Fruit fly (Drosophila melanogaster) whole organism, adult: ENCODE data around the gene CG5276.
A peak's percentile ranks its signal among the peaks of the same experiment; 100 is the strongest.

Source experiments
- CG11617 ChIP-seq: fragments of 200-800 bp; sonication (Bioruptor generic); optimal IDR thresholded peaks from 2 replicates; lab custom pipeline; 2017; ENCODE audit warnings: mild to moderate bottlenecking, missing biosample characterization, missing genetic modification reagents, missing genetic modification characterization
- CG12768 ChIP-seq: fragments of 200-800 bp; sonication (Bioruptor generic); optimal IDR thresholded peaks from 2 replicates; lab custom pipeline; 2017; ENCODE audit warnings: missing biosample characterization, missing genetic modification characterization, mild to moderate bottlenecking, moderate library complexity, missing genetic modification reagents
- CG14711 ChIP-seq: fragments of 200-800 bp; sonication (Bioruptor generic); optimal IDR thresholded peaks from 2 replicates; lab custom pipeline; 2018; ENCODE audit warnings: missing biosample characterization, mild to moderate bottlenecking, missing genetic modification characterization, moderate library complexity
- CG1620 ChIP-seq: fragments of 200-800 bp; sonication (Bioruptor generic); optimal IDR thresholded peaks from 2 replicates; lab custom pipeline; 2016; ENCODE audit warnings: missing biosample characterization, missing genetic modification characterization
- CG33017 ChIP-seq: fragments of 200-800 bp; sonication (Bioruptor generic); optimal IDR thresholded peaks from 2 replicates; lab custom pipeline; 2018; ENCODE audit warnings: missing biosample characterization, mild to moderate bottlenecking, missing genetic modification characterization, moderate library complexity
- CG5204 ChIP-seq: fragments of 200-800 bp; sonication (Bioruptor generic); optimal IDR thresholded peaks from 2 replicates; lab custom pipeline; 2016; ENCODE audit warnings: missing biosample characterization, missing genetic modification characterization
- CG7045 ChIP-seq: fragments of 200-800 bp; sonication (Bioruptor generic); optimal IDR thresholded peaks from 2 replicates; lab custom pipeline; 2017; ENCODE audit warnings: missing biosample characterization, mild to moderate bottlenecking, missing genetic modification characterization
- CG7101 ChIP-seq: fragments of 200-800 bp; sonication (Bioruptor generic); optimal IDR thresholded peaks from 2 replicates; lab custom pipeline; 2018; ENCODE audit warnings: missing biosample characterization, mild to moderate bottlenecking, missing genetic modification characterization, moderate library complexity
- Clk ChIP-seq: fragments of 200-800 bp; sonication (Bioruptor generic); optimal IDR thresholded peaks from 2 replicates; lab custom pipeline; 2017; ENCODE audit warnings: missing biosample characterization, missing genetic modification characterization
- Crg-1 ChIP-seq: fragments of 200-800 bp; sonication (Bioruptor generic); optimal IDR thresholded peaks from 2 replicates; lab custom pipeline; 2016; ENCODE audit warnings: missing biosample characterization, missing genetic modification characterization
- Hr96 ChIP-seq: fragments of 200-800 bp; sonication (Bioruptor generic); optimal IDR thresholded peaks from 2 replicates; lab custom pipeline; 2016; ENCODE audit warnings: missing biosample characterization, missing genetic modification characterization
- Mnt ChIP-seq: fragments of 200-800 bp; sonication (Bioruptor generic); optimal IDR thresholded peaks from 2 replicates; lab custom pipeline; 2016; ENCODE audit warnings: missing biosample characterization, mild to moderate bottlenecking, missing genetic modification characterization
- bab1 ChIP-seq: fragments of 200-800 bp; sonication (Bioruptor generic); optimal IDR thresholded peaks from 3 replicates; lab custom pipeline; 2019; ENCODE audit warnings: missing biosample characterization, mild to moderate bottlenecking, missing genetic modification characterization, moderate library complexity
- cic ChIP-seq: fragments of 200-800 bp; sonication (Bioruptor generic); optimal IDR thresholded peaks from 2 replicates; lab custom pipeline; 2017; ENCODE audit warnings: missing biosample characterization, mild to moderate bottlenecking, missing genetic modification characterization, moderate library complexity
- cnc ChIP-seq, 2 experiments: fragments of >200 bp; optimal IDR thresholded peaks; 2 replicates each; lab custom pipeline; 2017
- kay ChIP-seq: fragments of 200-800 bp; sonication (Bioruptor generic); peaks from one replicate; lab custom pipeline; 2016; ENCODE audit warnings: missing biosample characterization, missing genetic modification characterization, borderline replicate concordance
- ovo ChIP-seq: fragments of 200-800 bp; sonication (Bioruptor generic); optimal IDR thresholded peaks from 2 replicates; lab custom pipeline; 2016; ENCODE audit warnings: missing biosample characterization, missing genetic modification characterization
- pad ChIP-seq: fragments of 200-800 bp; sonication (Bioruptor generic); optimal IDR thresholded peaks from 3 replicates; lab custom pipeline; 2017; ENCODE audit warnings: missing biosample characterization, missing genetic modification characterization, mild to moderate bottlenecking, moderate library complexity, missing genetic modification reagents
- tj ChIP-seq: fragments of 200-800 bp; sonication (Bioruptor generic); optimal IDR thresholded peaks from 3 replicates; lab custom pipeline; 2017; ENCODE audit warnings: missing biosample characterization, mild to moderate bottlenecking, missing genetic modification characterization, moderate library complexity
- toe ChIP-seq: fragments of 200-800 bp; sonication (Bioruptor generic); optimal IDR thresholded peaks from 2 replicates; lab custom pipeline; 2016; ENCODE audit warnings: missing biosample characterization, missing genetic modification characterization

The CG5276 gene

DNA sequence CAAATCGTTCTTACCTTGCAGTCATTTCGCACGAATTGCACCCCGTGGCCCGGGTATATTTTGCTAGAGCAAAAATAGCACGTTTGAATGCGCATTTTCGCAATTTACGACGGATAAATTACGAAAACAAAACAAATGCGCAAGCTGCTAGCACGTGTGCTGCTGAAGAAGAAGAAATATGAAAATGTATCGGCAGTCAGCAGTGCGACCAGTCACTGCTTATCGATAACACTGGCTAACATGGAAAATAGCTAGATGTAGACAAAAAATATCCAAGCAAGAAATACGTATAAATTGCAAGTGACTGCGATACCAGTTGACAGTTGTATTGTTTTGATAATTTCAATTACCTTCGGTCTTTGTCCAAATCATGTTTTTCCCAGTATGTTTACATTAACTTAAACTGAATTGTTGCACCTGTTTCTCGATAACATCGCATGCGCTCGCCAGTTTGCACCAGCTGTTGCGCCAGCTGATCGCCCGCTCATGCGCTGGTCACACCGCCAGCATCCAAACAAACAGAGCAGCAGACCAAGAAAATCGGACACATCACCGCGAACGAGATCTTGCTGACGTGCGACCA lies at the start of gene CG5276, which contains the start of gene RpL24-like:
CG5276 (plus strand) TSS at position 344 of the 583 bp plus-strand sequence.
RpL24-like (minus strand) TSS at position 188 of the 583 bp plus-strand sequence.
- peak; percentile 99 for TF ChIP-seq Mnt (GFP tag; lab: Kevin White, UChicago)
- TF ChIP-seq tj (GFP tag; lab: Kevin White, UChicago), result peak; percentile 11
- no peak for TF ChIP-seq CG5204 (GFP tag; lab: Kevin White, UChicago)
- TF ChIP-seq cnc (optimal IDR thresholded peaks at IDR 0.05; lab: Kevin White, UChicago), result no peak
- TF ChIP-seq ovo (GFP tag; lab: Kevin White, UChicago), result no peak
- TF ChIP-seq toe, result no peak
- TF ChIP-seq CG11617 (GFP tag; lab: Kevin White, UChicago), result peak; percentile 69
- TF ChIP-seq CG33017 (tag; lab: Kevin White, UChicago), result no peak
- peak; percentile 36 for TF ChIP-seq bab1

DNA sequence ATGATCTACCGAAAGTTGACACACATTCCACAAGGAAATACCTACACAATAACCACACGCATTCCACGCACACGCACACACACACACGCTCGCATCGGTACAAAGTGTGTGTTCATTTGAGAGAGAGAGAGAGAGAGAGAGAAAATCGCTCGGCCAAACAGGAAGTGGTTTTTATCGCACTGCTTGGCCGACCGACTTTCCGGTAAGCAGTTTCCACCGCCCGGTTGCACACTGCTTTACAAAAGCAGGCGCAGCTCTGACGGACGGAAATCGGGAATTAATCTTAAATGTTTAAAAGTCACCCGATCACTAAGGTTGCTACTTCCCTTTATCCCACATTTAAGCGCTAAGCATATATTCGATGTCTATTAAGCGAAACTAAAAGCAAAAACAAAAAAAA lies 38.7 kb upstream of the CG5276 start:
- no peak for TF ChIP-seq CG7045
- no peak for TF ChIP-seq Mnt (GFP tag; lab: Kevin White, UChicago)
- no peak for TF ChIP-seq CG14711
- no peak for TF ChIP-seq kay (GFP tag; lab: Kevin White, UChicago)
- TF ChIP-seq CG5204 (GFP tag; lab: Kevin White, UChicago), result no peak
- no peak for TF ChIP-seq cnc (optimal IDR thresholded peaks at IDR 0.05; lab: Kevin White, UChicago)
- no peak for TF ChIP-seq bab1
- no peak for TF ChIP-seq CG7101
- TF ChIP-seq tj (GFP tag; lab: Kevin White, UChicago), result no peak
- no peak for TF ChIP-seq cic (GFP tag; lab: Kevin White, UChicago)
- no peak for TF ChIP-seq Hr96 (GFP tag; lab: Kevin White, UChicago)
- TF ChIP-seq CG33017 (tag; lab: Kevin White, UChicago), result no peak
- TF ChIP-seq CG1620 (GFP tag; lab: Kevin White, UChicago), result no peak
- TF ChIP-seq ovo (GFP tag; lab: Kevin White, UChicago), result no peak
- no peak for TF ChIP-seq pad (GFP tag; lab: Kevin White, UChicago)
- TF ChIP-seq CG11617 (GFP tag; lab: Kevin White, UChicago), result no peak
- TF ChIP-seq Crg-1 (GFP tag; lab: Kevin White, UChicago), result no peak
- no peak for TF ChIP-seq Clk
- no peak for TF ChIP-seq CG12768 (GFP tag; lab: Kevin White, UChicago)
- TF ChIP-seq toe, result no peak

DNA sequence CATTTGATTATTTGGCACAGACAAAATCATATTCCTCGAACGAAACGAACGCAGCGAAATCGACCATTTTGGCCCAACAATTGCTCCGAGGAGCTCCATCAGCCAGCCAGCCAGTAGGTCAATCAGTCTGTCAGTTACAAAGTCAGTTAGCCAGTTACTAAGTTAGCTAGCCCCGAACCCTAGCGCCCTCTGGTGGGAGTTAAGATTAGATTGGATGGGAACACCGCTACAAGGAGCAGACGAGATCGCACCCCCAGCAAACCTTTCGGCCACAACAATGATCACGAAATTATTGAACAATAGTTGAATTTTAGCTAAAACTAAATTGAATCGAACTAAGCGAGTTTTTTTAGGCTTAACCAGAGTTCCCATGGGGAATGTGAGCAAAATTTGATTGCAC lies 37.6 kb upstream of the CG5276 start:
- TF ChIP-seq pad (GFP tag; lab: Kevin White, UChicago) (no peak), cnc (optimal IDR thresholded peaks at IDR 0.05; lab: Kevin White, UChicago) (no peak), Hr96 (GFP tag; lab: Kevin White, UChicago) (no peak)

DNA sequence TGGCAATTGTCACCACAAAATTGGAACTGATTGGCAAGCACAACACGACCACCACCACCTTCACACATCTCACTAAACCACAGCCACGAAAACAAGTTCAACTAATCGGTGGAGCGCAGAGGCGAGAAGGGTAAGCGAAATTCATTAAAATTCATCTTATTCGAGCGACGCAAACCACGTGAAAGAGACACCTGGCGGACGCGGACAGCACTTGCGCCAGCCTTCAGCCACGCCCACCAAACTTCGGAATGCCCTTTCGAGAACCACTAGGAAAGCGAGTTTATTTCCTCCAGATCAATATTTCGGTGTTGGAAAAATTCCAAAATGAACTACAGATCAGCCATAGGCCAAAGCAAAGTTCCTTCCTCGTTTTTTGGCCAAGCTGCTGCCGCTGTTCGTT lies 36.0 kb upstream of the CG5276 start:
- TF ChIP-seq Mnt (GFP tag; lab: Kevin White, UChicago) (no peak), CG12768 (GFP tag; lab: Kevin White, UChicago) (no peak), CG5204 (GFP tag; lab: Kevin White, UChicago) (no peak), CG14711 (no peak), bab1 (no peak), CG7045 (no peak)

DNA sequence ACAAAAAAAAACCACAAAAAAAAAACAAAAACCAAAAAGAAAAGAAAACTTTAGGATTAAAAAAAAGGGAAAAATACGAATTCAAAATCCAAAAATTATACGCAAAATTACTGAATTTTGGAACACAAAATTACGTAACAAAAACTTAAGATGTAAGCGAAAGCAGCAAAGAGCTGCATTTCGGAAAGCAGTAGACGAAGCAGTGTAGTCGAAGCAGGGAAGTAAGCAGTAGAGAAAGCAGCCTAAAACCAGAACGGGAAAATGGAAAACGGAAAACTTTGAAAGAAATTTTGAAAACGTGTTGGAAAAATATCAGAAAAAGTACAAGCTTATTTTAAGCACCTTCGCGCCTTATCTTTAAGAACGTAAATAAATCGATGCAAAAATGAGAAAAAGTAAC lies 28.6 kb upstream of the CG5276 start:
- TF ChIP-seq kay (GFP tag; lab: Kevin White, UChicago) (no peak), Hr96 (GFP tag; lab: Kevin White, UChicago) (no peak), ovo (GFP tag; lab: Kevin White, UChicago) (no peak), cnc (optimal IDR thresholded peaks at IDR 0.05; lab: Kevin White, UChicago) (no peak), CG33017 (tag; lab: Kevin White, UChicago) (no peak), bab1 (no peak), CG14711 (no peak), pad (GFP tag; lab: Kevin White, UChicago) (no peak), toe (no peak)

DNA sequence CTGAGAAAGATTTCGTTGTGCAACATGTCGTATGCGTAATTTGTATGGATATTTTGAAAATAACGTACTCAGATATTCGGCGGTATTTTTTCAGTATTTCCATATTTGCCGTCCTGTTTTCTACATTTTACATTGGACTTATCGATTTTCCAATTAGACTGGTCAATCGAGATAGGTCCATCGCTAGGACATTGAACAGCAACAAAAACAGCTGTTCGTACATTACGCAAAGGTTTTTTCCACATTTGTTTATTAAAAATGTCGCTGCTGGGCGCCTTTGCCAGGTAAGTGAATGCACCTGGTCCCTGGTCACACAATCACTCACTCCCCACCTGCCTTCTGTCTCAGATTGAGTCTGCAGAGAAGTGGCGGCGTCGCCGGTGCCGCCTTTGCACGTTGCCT lies 23.8 kb upstream of the CG5276 start, which contains the start of gene mRpL40:
mRpL40 (plus strand) TSS at position 186 of the 402 bp plus-strand sequence.
- TF ChIP-seq CG33017 (tag; lab: Kevin White, UChicago), result no peak
- no peak for TF ChIP-seq toe
- peak; percentile 48 for TF ChIP-seq bab1

DNA sequence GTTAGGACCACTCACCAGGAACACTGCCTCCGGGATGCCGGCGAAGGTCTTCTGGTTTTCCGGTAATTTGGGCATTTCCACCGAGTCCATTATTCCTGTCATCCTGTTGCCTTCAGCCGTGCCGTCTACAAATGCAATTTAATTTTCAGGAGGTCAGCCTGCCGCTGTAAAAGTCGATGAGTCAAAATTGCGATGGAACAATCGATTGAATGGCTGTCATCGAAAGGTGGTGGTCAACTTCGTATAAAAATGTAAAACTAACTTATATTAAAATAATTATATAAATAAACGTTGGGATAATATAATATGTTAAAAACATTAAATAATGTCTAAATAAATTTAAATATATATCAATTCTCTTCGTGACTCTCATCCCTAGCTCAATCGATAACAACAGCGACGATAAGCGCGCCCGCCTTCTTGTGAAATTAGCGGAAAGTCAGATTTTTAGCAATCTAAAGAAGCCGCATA lies 21.8 kb upstream of the CG5276 start, which contains the start of the genes mgr and Irbp:
mgr (minus strand) TSS at position 209 of the 471 bp plus-strand sequence.
Irbp (plus strand) TSS at position 381 of the 471 bp plus-strand sequence.
- TF ChIP-seq CG7045 (peak; percentile 92), bab1 (peak; percentile 95), pad (GFP tag; lab: Kevin White, UChicago) (peak; percentile 76), toe (peak; percentile 59), CG33017 (tag; lab: Kevin White, UChicago) (peak; percentile 91), CG11617 (GFP tag; lab: Kevin White, UChicago) (peak; percentile 91), kay (GFP tag; lab: Kevin White, UChicago) (peak; percentile 76), CG14711 (peak; percentile 93), CG12768 (GFP tag; lab: Kevin White, UChicago) (peak; percentile 87), CG5204 (GFP tag; lab: Kevin White, UChicago) (peak; percentile 55), Crg-1 (GFP tag; lab: Kevin White, UChicago) (peak; percentile 79), Clk (peak; percentile 64), cnc (optimal IDR thresholded peaks at IDR 0.05; lab: Kevin White, UChicago) (no peak), CG1620 (GFP tag; lab: Kevin White, UChicago) (peak; percentile 58), ovo (GFP tag; lab: Kevin White, UChicago) (peak; percentile 71), tj (GFP tag; lab: Kevin White, UChicago) (peak; percentile 66), Hr96 (GFP tag; lab: Kevin White, UChicago) (peak; percentile 9), Mnt (GFP tag; lab: Kevin White, UChicago) (peak; percentile 73), CG7101 (peak; percentile 96), cic (GFP tag; lab: Kevin White, UChicago) (peak; percentile 4)
